Fruit fly (Drosophila melanogaster) S2 (cell line): ENCODE measurements around the gene CG11227.

Experiments
- CG8478 ChIP-seq: fragments of >200 bp; optimal IDR thresholded peaks from 2 replicates; lab custom pipeline; 2018
- CTCF ChIP-seq, 2 experiments: fragments of >200 bp; optimal IDR thresholded peaks; 2 replicates each; lab custom pipeline; 2018

dm6 chrX:20934530-20934929, 1.2 kb upstream of the CG11227 start, which contains the start of gene Npc1b:
- TF ChIP-seq CTCF (optimal IDR thresholded peaks at IDR 0.05; lab: Kevin White, UChicago) (no peak), CG8478 (lab: Kevin White, UChicago) (no peak)
